Worm (Caenorhabditis elegans): ENCODE data around the gene F12A10.8.

DNA sequence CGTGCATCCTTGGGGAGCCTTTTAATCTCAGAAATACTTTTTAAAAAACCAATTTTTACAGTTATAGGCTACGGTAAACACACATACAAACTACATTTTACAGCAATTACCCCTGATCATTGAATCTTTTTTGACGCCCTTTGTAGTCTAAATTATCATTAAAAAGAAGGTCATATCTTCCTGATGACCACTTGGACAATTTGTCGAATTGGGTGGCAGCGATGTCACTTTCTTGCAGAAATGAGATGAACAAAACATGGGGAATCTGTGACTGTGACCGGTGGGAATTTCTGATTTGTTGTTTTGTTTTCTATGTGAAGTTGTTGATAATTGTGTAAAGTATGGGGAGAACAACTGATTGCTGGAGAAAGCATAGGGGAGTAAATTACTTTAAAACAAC is 51.2 kb downstream of the F12A10.8 start:
- TF ChIP-seq efl-1 (optimal IDR thresholded peaks at IDR 0.05) (no peak), efl-1 (GFP tag; optimal IDR thresholded peaks at IDR 0.05 in 1 of 2) (no peak), dsc-1 (tag; optimal IDR thresholded peaks at IDR 0.05) (no peak), nhr-12 (tag; optimal IDR thresholded peaks at IDR 0.05) (no peak), jun-1 (tag; optimal IDR thresholded peaks at IDR 0.05) (no peak), ceh-8 (GFP tag; optimal IDR thresholded peaks at IDR 0.05) (no peak)
